Worm (Caenorhabditis elegans) whole organism, L4 larva: Measurements from ENCODE around the gene rpn-6.2.

ENCODE experiments used
- F10B5.3 ChIP-seq: sonication (generic microtip); optimal IDR thresholded peaks from 2 replicates; lab custom pipeline; 2016; ENCODE audit warnings: mild to moderate bottlenecking, missing genetic modification characterization, missing compliant biosample characterization
- F44E2.7 ChIP-seq: fragments of 200-800 bp; sonication (Bioruptor generic); IDR thresholded peaks from 2 replicates; pipeline ENCODE4 v2.1.2; 2022; ENCODE audit warnings: missing genetic modification characterization, missing compliant biosample characterization
- Y105C5A.15 ChIP-seq: fragments of 200-800 bp; sonication (Bioruptor generic); IDR thresholded peaks from 2 replicates; pipeline ENCODE4 v1.3.6; 2022; ENCODE audit warnings: missing genetic modification characterization, missing compliant biosample characterization
- Y5F2A.4 ChIP-seq: fragments of 200-800 bp; sonication (Bioruptor generic); optimal IDR thresholded peaks from 2 replicates; lab custom pipeline; 2018; ENCODE audit warnings: mild to moderate bottlenecking, missing genetic modification characterization, missing compliant biosample characterization
- Y75B8A.6 ChIP-seq: fragments of 200-800 bp; sonication (Bioruptor generic); IDR thresholded peaks from 2 replicates; pipeline ENCODE4 v1.3.6; 2022; ENCODE audit warnings: missing genetic modification reagents, missing genetic modification characterization, missing compliant biosample characterization
- ZK337.2 ChIP-seq: fragments of 200-800 bp; sonication (Bioruptor generic); IDR thresholded peaks from 2 replicates; pipeline ENCODE4 v1.3.6; 2022; ENCODE audit warnings: missing genetic modification reagents, missing genetic modification characterization, missing compliant biosample characterization
- ZK546.5 ChIP-seq, 2 experiments: sonication (generic microtip); optimal IDR thresholded peaks; 2 replicates each; lab custom pipeline; 2017; ENCODE audit warnings: missing biosample characterization in 2 of 2, missing genetic modification characterization in 2 of 2
- aha-1 ChIP-seq: fragments of 150-350 bp; peaks from one replicate; lab custom pipeline; 2014; ENCODE audit warnings: missing biosample characterization, missing genetic modification characterization
- aly-2 ChIP-seq: sonication (generic microtip); optimal IDR thresholded peaks from 2 replicates; lab custom pipeline; 2018; ENCODE audit warnings: missing biosample characterization, missing genetic modification characterization
- arid-1 ChIP-seq: fragments of 200-800 bp; sonication (Bioruptor generic); conservative IDR thresholded peaks from 2 replicates; pipeline ENCODE4 v1.3.6; 2022; ENCODE audit warnings: missing genetic modification reagents, missing genetic modification characterization, missing compliant biosample characterization
- attf-4 ChIP-seq: sonication (generic microtip); optimal IDR thresholded peaks from 3 replicates; lab custom pipeline; 2017; ENCODE audit warnings: missing biosample characterization, missing genetic modification characterization
- ceh-20 ChIP-seq: fragments of 200-800 bp; sonication (Bioruptor generic); IDR thresholded peaks from 2 replicates; pipeline ENCODE4 v1.3.6; 2022; ENCODE audit warnings: missing genetic modification reagents, missing genetic modification characterization, missing compliant biosample characterization
- ceh-28 ChIP-seq: fragments of 150-350 bp; optimal IDR thresholded peaks from 2 replicates; lab custom pipeline; 2014; ENCODE audit warnings: missing biosample characterization, missing genetic modification reagents, missing genetic modification characterization
- ceh-32 ChIP-seq: sonication (generic microtip); optimal IDR thresholded peaks from 2 replicates; lab custom pipeline; 2016; ENCODE audit warnings: mild to moderate bottlenecking, missing genetic modification characterization, missing compliant biosample characterization; ENCODE audit not compliant: poor library complexity
- ceh-44 ChIP-seq: fragments of 200-800 bp; sonication (Bioruptor generic); IDR thresholded peaks from 2 replicates; pipeline ENCODE4 v1.3.6; 2022; ENCODE audit warnings: missing genetic modification reagents, missing genetic modification characterization, missing compliant biosample characterization
- ceh-62 ChIP-seq: sonication (generic microtip); optimal IDR thresholded peaks from 2 replicates; lab custom pipeline; 2017; ENCODE audit warnings: missing biosample characterization, missing genetic modification characterization
- ceh-82 ChIP-seq: sonication (generic microtip); optimal IDR thresholded peaks from 2 replicates; lab custom pipeline; 2017; ENCODE audit warnings: missing biosample characterization, missing genetic modification characterization
- cey-2 ChIP-seq: sonication (generic microtip); optimal IDR thresholded peaks from 3 replicates; lab custom pipeline; 2017; ENCODE audit warnings: missing genetic modification characterization, mild to moderate bottlenecking, missing compliant biosample characterization, antibody characterized with exemption, borderline replicate concordance; ENCODE audit not compliant: insufficient read depth
- dmd-9 ChIP-seq: fragments of 200-800 bp; sonication (Bioruptor generic); IDR thresholded peaks from 2 replicates; pipeline ENCODE4 v1.3.6; 2022; ENCODE audit warnings: missing genetic modification reagents, missing genetic modification characterization, missing compliant biosample characterization
- dve-1 ChIP-seq: sonication (generic microtip); optimal IDR thresholded peaks from 2 replicates; lab custom pipeline; 2017; ENCODE audit warnings: antibody characterized with exemption, mild to moderate bottlenecking, missing genetic modification characterization, missing compliant biosample characterization; ENCODE audit not compliant: insufficient read depth
- egl-27 ChIP-seq: sonication (generic microtip); optimal IDR thresholded peaks from 3 replicates; lab custom pipeline; 2017; ENCODE audit warnings: missing biosample characterization, missing genetic modification reagents, missing genetic modification characterization
- fkh-10 ChIP-seq: fragments of 150-350 bp; optimal IDR thresholded peaks from 2 replicates; lab custom pipeline; 2014; ENCODE audit warnings: missing biosample characterization, missing genetic modification reagents, missing genetic modification characterization
- fos-1 ChIP-seq: fragments of 150-350 bp; optimal IDR thresholded peaks from 2 replicates; lab custom pipeline; 2014; ENCODE audit warnings: missing biosample characterization, missing genetic modification characterization
- gei-8 ChIP-seq: fragments of 200-800 bp; sonication (Bioruptor generic); optimal IDR thresholded peaks from 2 replicates; lab custom pipeline; 2018; ENCODE audit warnings: mild to moderate bottlenecking, missing genetic modification characterization, missing compliant biosample characterization
- hif-1 ChIP-seq, 2 experiments: sonication (generic microtip); optimal IDR thresholded peaks; 2 replicates each; lab custom pipeline; 2016 to 2017; ENCODE audit warnings: missing compliant biosample characterization in 2 of 2, missing genetic modification characterization in 2 of 2, missing genetic modification reagents in 2 of 2, missing genotype in 2 of 2, mild to moderate bottlenecking in 1 of 2
- hlh-11 ChIP-seq: fragments of 200-800 bp; sonication (Bioruptor generic); optimal IDR thresholded peaks from 2 replicates; lab custom pipeline; 2018; ENCODE audit warnings: mild to moderate bottlenecking, missing genetic modification characterization, missing compliant biosample characterization
- hmg-1.1 ChIP-seq: fragments of 200-800 bp; sonication (Bioruptor generic); IDR thresholded peaks from 2 replicates; pipeline ENCODE4 v1.3.6; 2022; ENCODE audit warnings: missing genetic modification reagents, missing genetic modification characterization, missing compliant biosample characterization
- jun-1 ChIP-seq: fragments of 150-350 bp; optimal IDR thresholded peaks from 2 replicates; lab custom pipeline; 2014; ENCODE audit warnings: missing biosample characterization, missing genetic modification reagents, missing genetic modification characterization
- lin-1 ChIP-seq: fragments of 200-800 bp; sonication (Bioruptor generic); IDR thresholded peaks from 2 replicates; pipeline ENCODE4 v1.3.6; 2022; ENCODE audit warnings: missing genetic modification reagents, missing genetic modification characterization, missing compliant biosample characterization
- lin-15B ChIP-seq: fragments of 150-350 bp; sonication (generic microtip); optimal IDR thresholded peaks from 3 replicates; lab custom pipeline; 2014; ENCODE audit warnings: missing biosample characterization, missing genetic modification characterization
- lin-38 ChIP-seq: fragments of 200-800 bp; sonication (Bioruptor generic); IDR thresholded peaks from 2 replicates; pipeline ENCODE4 v1.3.6; 2022; ENCODE audit warnings: missing genetic modification reagents, missing genetic modification characterization, missing compliant biosample characterization
- mep-1 ChIP-seq: fragments of 150-350 bp; sonication (generic microtip); optimal IDR thresholded peaks from 3 replicates; lab custom pipeline; 2014; ENCODE audit warnings: missing biosample characterization, missing genetic modification characterization
- mes-2 ChIP-seq: sonication (generic microtip); optimal IDR thresholded peaks from 2 replicates; lab custom pipeline; 2016; ENCODE audit warnings: missing genotype, mild to moderate bottlenecking, missing genetic modification characterization, missing compliant biosample characterization; ENCODE audit not compliant: poor library complexity, severe bottlenecking
- mxl-3 ChIP-seq: fragments of 200-800 bp; sonication (Bioruptor generic); optimal IDR thresholded peaks from 2 replicates; lab custom pipeline; 2018; ENCODE audit warnings: mild to moderate bottlenecking, missing genetic modification characterization, missing compliant biosample characterization
- nhr-11 ChIP-seq: fragments of 150-350 bp; optimal IDR thresholded peaks from 2 replicates; lab custom pipeline; 2014; ENCODE audit warnings: missing biosample characterization, missing genetic modification characterization
- nhr-25 ChIP-seq: sonication (generic microtip); optimal IDR thresholded peaks from 2 replicates; lab custom pipeline; 2017; ENCODE audit warnings: missing genetic modification characterization, mild to moderate bottlenecking, missing compliant biosample characterization, antibody characterized with exemption, moderate library complexity, borderline replicate concordance; ENCODE audit not compliant: insufficient read depth
- nhr-42 ChIP-seq: fragments of 200-800 bp; sonication (Bioruptor generic); IDR thresholded peaks from 2 replicates; pipeline ENCODE4 v1.3.6; 2022; ENCODE audit warnings: missing genetic modification characterization, missing compliant biosample characterization
- nhr-48 ChIP-seq: sonication (generic microtip); optimal IDR thresholded peaks from 2 replicates; lab custom pipeline; 2016; ENCODE audit warnings: mild to moderate bottlenecking, missing genetic modification characterization, missing compliant biosample characterization
- nhr-6 ChIP-seq: fragments of 150-350 bp; optimal IDR thresholded peaks from 2 replicates; lab custom pipeline; 2014; ENCODE audit warnings: missing biosample characterization, missing genetic modification characterization
- nhr-77 ChIP-seq: fragments of 150-350 bp; optimal IDR thresholded peaks from 2 replicates; lab custom pipeline; 2014; ENCODE audit warnings: missing biosample characterization, missing genetic modification characterization
- pha-4 ChIP-seq, 2 experiments: fragments of 150-350 bp in 1 of 2; fragments of 200-800 bp in 1 of 2; sonication (Bioruptor generic) in 1 of 2; IDR thresholded peaks in 1 of 2; optimal IDR thresholded peaks in 1 of 2; 2 replicates each; pipeline versions ENCODE4 v1.3.6 to Lab custom; 2014 to 2022; ENCODE audit warnings: missing genetic modification characterization in 2 of 2, missing genetic modification reagents in 2 of 2, missing biosample characterization in 1 of 2, missing compliant biosample characterization in 1 of 2
- sdz-12 ChIP-seq: fragments of 200-800 bp; sonication (Bioruptor generic); optimal IDR thresholded peaks from 2 replicates; lab custom pipeline; 2018; ENCODE audit warnings: mild to moderate bottlenecking, missing genetic modification characterization, missing compliant biosample characterization
- set-16 ChIP-seq: fragments of 200-800 bp; sonication (Bioruptor generic); IDR thresholded peaks from 2 replicates; pipeline ENCODE4 v1.3.6; 2022; ENCODE audit warnings: missing genetic modification reagents, missing genetic modification characterization, missing compliant biosample characterization
- snpc-4 ChIP-seq: fragments of 150-350 bp; optimal IDR thresholded peaks from 2 replicates; lab custom pipeline; 2014; ENCODE audit warnings: missing biosample characterization, missing genetic modification characterization
- spr-3 ChIP-seq: fragments of 200-800 bp; sonication (Bioruptor generic); optimal IDR thresholded peaks from 2 replicates; lab custom pipeline; 2018; ENCODE audit warnings: mild to moderate bottlenecking, missing genetic modification characterization, missing compliant biosample characterization
- zfp-3 ChIP-seq: fragments of 200-800 bp; sonication (Bioruptor generic); conservative IDR thresholded peaks from 2 replicates; pipeline ENCODE4 v1.3.6; 2022; ENCODE audit warnings: missing genetic modification reagents, missing genetic modification characterization, missing compliant biosample characterization
- zip-11 ChIP-seq: fragments of 200-800 bp; sonication (Bioruptor generic); IDR thresholded peaks from 2 replicates; pipeline ENCODE4 v1.3.6; 2022; ENCODE audit warnings: missing genetic modification characterization, missing compliant biosample characterization
- ztf-11 ChIP-seq: fragments of 150-350 bp; optimal IDR thresholded peaks from 2 replicates; lab custom pipeline; 2014; ENCODE audit warnings: missing biosample characterization, missing genetic modification characterization

rpn-6.2 gene

DNA sequence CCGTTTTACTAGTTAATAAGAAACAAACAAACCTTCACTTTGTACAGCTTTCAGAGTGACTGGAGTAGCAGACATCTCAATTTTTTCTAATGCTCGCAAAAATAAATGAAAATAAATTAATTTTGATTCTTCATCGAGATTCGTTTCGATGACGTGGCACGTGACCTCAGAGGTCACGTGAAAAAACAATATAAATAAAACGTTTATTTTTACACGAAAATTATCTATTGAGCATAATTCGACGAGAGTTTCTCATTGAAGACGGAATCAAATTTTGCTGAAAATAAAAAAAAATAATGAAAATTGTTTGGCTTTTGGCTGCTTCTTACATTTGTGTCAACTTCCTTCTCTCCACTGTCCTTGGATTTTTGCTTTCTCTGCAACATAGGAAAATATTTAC is at the start of gene rpn-6.2:
rpn-6.2 (minus strand) TSS at position 101 of the 400 bp plus-strand sequence.
- TF ChIP-seq zip-11 (no peak), hif-1 (tag; optimal IDR thresholded peaks at IDR 0.05; lab: Kevin White, UChicago) (no peak), set-16 (GFP tag; lab: Robert Waterston, UW) (no peak), snpc-4 (no peak), ceh-44 (GFP tag; lab: Robert Waterston, UW) (no peak), mep-1 (tag; lab: Kevin White, UChicago) (no peak), aha-1 (no peak), F44E2.7 (GFP tag; lab: Robert Waterston, UW) (no peak), aly-2 (no peak), lin-15B (no peak)

ce11 chrIII:9051119-9051597 is 49.4 kb upstream of the rpn-6.2 start:
- TF ChIP-seq egl-27 (tag; lab: Kevin White, UChicago) (no peak), dve-1 (tag; lab: Kevin White, UChicago) (peak; percentile 94), nhr-42 (no peak; the same call in none of the 2 replicates), fos-1 (tag; lab: Kevin White, UChicago) (no peak), nhr-77 (tag; lab: Kevin White, UChicago) (peak; percentile 75), sdz-12 (GFP tag; lab: Kevin White, UChicago) (peak; percentile 86), snpc-4 (no peak), aha-1 (peak; percentile 98), ZK337.2 (GFP tag; lab: Robert Waterston, UW) (no peak), ceh-62 (tag; lab: Kevin White, UChicago) (no peak), nhr-11 (no peak), spr-3 (GFP tag; lab: Kevin White, UChicago) (peak; percentile 5), ztf-11 (tag; lab: Kevin White, UChicago) (no peak), lin-38 (peak; percentile 68), gei-8 (GFP tag; lab: Kevin White, UChicago) (peak; percentile 36), mxl-3 (GFP tag; lab: Kevin White, UChicago) (no peak), ceh-20 (GFP tag; lab: Robert Waterston, UW) (peak; percentile 67; the same call in 1 of the 2 replicates), ceh-82 (tag; lab: Kevin White, UChicago) (no peak), hmg-1.1 (GFP tag; lab: Robert Waterston, UW) (peak; percentile 70), attf-4 (tag; lab: Kevin White, UChicago) (peak; percentile 2), Y5F2A.4 (GFP tag; lab: Kevin White, UChicago) (no peak), nhr-48 (no peak), zfp-3 (GFP tag; lab: Robert Waterston, UW) (peak; percentile 98), jun-1 (tag; lab: Kevin White, UChicago) (peak; percentile 31), fkh-10 (GFP tag; lab: Kevin White, UChicago) (no peak), nhr-6 (tag; lab: Kevin White, UChicago) (peak; percentile 80), Y105C5A.15 (GFP tag; lab: Robert Waterston, UW) (no peak), ceh-44 (GFP tag; lab: Robert Waterston, UW) (no peak), arid-1 (GFP tag; lab: Robert Waterston, UW) (0 out of 2 replicates have a peak, but pooled peaks have one; percentile 57), aly-2 (no peak), dmd-9 (GFP tag; lab: Robert Waterston, UW) (no peak), ceh-32 (tag; lab: Kevin White, UChicago) (no peak), pha-4 (GFP tag; IDR thresholded peaks at IDR 0.05; lab: Robert Waterston, UW) (peak; percentile 81), pha-4 (tag; optimal IDR thresholded peaks at IDR 0.05; lab: Kevin White, UChicago) (peak; percentile 82), Y75B8A.6 (GFP tag; lab: Robert Waterston, UW) (peak; percentile 85), nhr-25 (peak; percentile 10), lin-1 (GFP tag; lab: Robert Waterston, UW) (peak; percentile 82), ceh-28 (peak; percentile 36), F10B5.3 (tag; lab: Kevin White, UChicago) (no peak), cey-2 (tag; lab: Kevin White, UChicago) (peak; percentile 41), ZK546.5 (tag; optimal IDR thresholded peaks at IDR 0.05; lab: Kevin White, UChicago) (no peak), mes-2 (tag; lab: Kevin White, UChicago) (peak; percentile 63), hlh-11 (tag; lab: Kevin White, UChicago) (peak; percentile 85)
